Worm (Caenorhabditis elegans): ENCODE results near the gene egl-43.

DNA sequence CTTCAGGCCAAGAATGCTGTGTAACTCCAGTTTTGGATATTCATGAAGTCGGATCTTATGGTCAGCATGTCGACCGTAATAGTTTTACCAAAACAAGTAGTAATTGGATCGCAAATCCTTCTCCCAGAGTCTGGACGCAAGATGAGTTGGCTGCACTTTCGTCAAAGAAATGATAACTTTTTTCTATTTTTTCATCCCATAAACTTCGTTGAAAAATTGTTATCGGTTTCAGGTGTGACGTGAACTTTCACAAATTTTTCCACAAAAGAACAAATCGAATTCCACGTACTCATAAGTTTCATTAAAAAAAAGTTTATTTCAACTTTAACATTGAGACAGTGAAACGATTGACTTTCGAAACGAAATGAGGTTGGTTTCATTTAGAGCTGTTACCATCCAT is 52.9 kb downstream of the egl-43 start, which contains the start of gene ZK892.5:
- TF ChIP-seq fkh-10 (GFP tag; optimal IDR thresholded peaks at IDR 0.05) (no peak), egl-13 (tag; optimal IDR thresholded peaks at IDR 0.05) (no peak), ceh-88 (GFP tag; IDR thresholded peaks at IDR 0.05) (no peak), aha-1 (tag; optimal IDR thresholded peaks at IDR 0.05) (no peak), skn-1 (tag; optimal IDR thresholded peaks at IDR 0.05) (no peak), ceh-8 (GFP tag; optimal IDR thresholded peaks at IDR 0.05) (no peak), nhr-84 (tag; optimal IDR thresholded peaks at IDR 0.05) (no peak), snpc-4 (tag; optimal IDR thresholded peaks at IDR 0.05) (no peak), nhr-11 (tag; optimal IDR thresholded peaks at IDR 0.05) (no peak), unc-98 (GFP tag; IDR thresholded peaks at IDR 0.05) (no peak), nhr-71 (tag; optimal IDR thresholded peaks at IDR 0.05) (no peak), lin-13 (GFP tag; optimal IDR thresholded peaks at IDR 0.05) (no peak)
